Fruit fly (Drosophila melanogaster) whole organism, embryonic: ENCODE data around the gene CtBP.
A peak's percentile ranks its signal among the peaks of the same experiment; 100 is the strongest.

Source experiments
- BtbVII ChIP-seq: fragments of 200-800 bp; sonication (Bioruptor generic); optimal IDR thresholded peaks from 3 replicates; lab custom pipeline; 2017; ENCODE audit warnings: missing biosample characterization, mild to moderate bottlenecking, missing genetic modification characterization
- CG10565 ChIP-seq: fragments of 200-800 bp; sonication (Bioruptor generic); optimal IDR thresholded peaks from 3 replicates; lab custom pipeline; 2016; ENCODE audit warnings: missing biosample characterization, mild to moderate bottlenecking, missing genetic modification characterization
- CG12219 ChIP-seq: fragments of 200-800 bp; sonication (Bioruptor generic); optimal IDR thresholded peaks from 3 replicates; lab custom pipeline; 2018; ENCODE audit warnings: missing biosample characterization, mild to moderate bottlenecking, missing genetic modification characterization
- CG12769 ChIP-seq: fragments of 200-800 bp; sonication (Bioruptor generic); optimal IDR thresholded peaks from 2 replicates; lab custom pipeline; 2019; ENCODE audit warnings: missing biosample characterization, mild to moderate bottlenecking, missing genetic modification characterization, moderate library complexity
- CG13123 ChIP-seq: fragments of 200-800 bp; sonication (Bioruptor generic); optimal IDR thresholded peaks from 2 replicates; lab custom pipeline; 2016; ENCODE audit warnings: missing biosample characterization, missing genetic modification characterization
- CG1529 ChIP-seq: fragments of 200-800 bp; sonication (Bioruptor generic); optimal IDR thresholded peaks from 3 replicates; lab custom pipeline; 2018; ENCODE audit warnings: missing biosample characterization, missing genetic modification characterization
- CG15696 ChIP-seq: fragments of 200-800 bp; sonication (Bioruptor generic); optimal IDR thresholded peaks from 2 replicates; lab custom pipeline; 2019; ENCODE audit warnings: missing biosample characterization, mild to moderate bottlenecking, missing genetic modification characterization, moderate library complexity
- CG17802 ChIP-seq: fragments of 200-800 bp; sonication (Bioruptor generic); optimal IDR thresholded peaks from 2 replicates; lab custom pipeline; 2018; ENCODE audit warnings: missing biosample characterization, mild to moderate bottlenecking, missing genetic modification characterization, moderate library complexity
- CG18619 ChIP-seq: fragments of 200-800 bp; sonication (Bioruptor generic); optimal IDR thresholded peaks from 3 replicates; lab custom pipeline; 2017; ENCODE audit warnings: missing biosample characterization, mild to moderate bottlenecking, missing genetic modification characterization
- CG2202 ChIP-seq: fragments of 200-800 bp; sonication (Bioruptor generic); optimal IDR thresholded peaks from 2 replicates; lab custom pipeline; 2018; ENCODE audit warnings: missing biosample characterization, mild to moderate bottlenecking, missing genetic modification characterization
- CG30020 ChIP-seq: fragments of 200-800 bp; optimal IDR thresholded peaks from 2 replicates; lab custom pipeline; 2019; ENCODE audit warnings: missing biosample characterization, mild to moderate bottlenecking, missing genetic modification characterization, moderate library complexity
- CG33213 ChIP-seq: fragments of 200-800 bp; sonication (Bioruptor generic); optimal IDR thresholded peaks from 3 replicates; lab custom pipeline; 2016; ENCODE audit warnings: missing biosample characterization, missing genetic modification characterization
- CG34224 ChIP-seq: fragments of 200-800 bp; sonication (Bioruptor generic); IDR thresholded peaks from 3 replicates; pipeline ENCODE4 v1.3.6; 2022; ENCODE audit warnings: missing biosample characterization, missing genetic modification characterization; ENCODE audit not compliant: partially characterized antibody
- CG34376 ChIP-seq: fragments of 200-800 bp; sonication (Bioruptor generic); optimal IDR thresholded peaks from 2 replicates; lab custom pipeline; 2018; ENCODE audit warnings: missing biosample characterization, mild to moderate bottlenecking, missing genetic modification characterization
- CG4730 ChIP-seq: fragments of 200-800 bp; sonication (Bioruptor generic); IDR thresholded peaks from 2 replicates; pipeline ENCODE4 v1.3.6; 2022; ENCODE audit warnings: missing biosample characterization, missing genetic modification characterization
- CG5245 ChIP-seq: fragments of 200-800 bp; sonication (Bioruptor generic); optimal IDR thresholded peaks from 3 replicates; lab custom pipeline; 2016; ENCODE audit warnings: missing biosample characterization, missing genetic modification characterization
- CG7372 ChIP-seq: fragments of 200-800 bp; sonication (Bioruptor generic); IDR thresholded peaks from 2 replicates; pipeline ENCODE4 v1.3.6; 2022; ENCODE audit warnings: missing biosample characterization, missing genetic modification characterization
- CG8924 ChIP-seq: fragments of 200-800 bp; optimal IDR thresholded peaks from 3 replicates; lab custom pipeline; 2019; ENCODE audit warnings: missing biosample characterization, mild to moderate bottlenecking, missing genetic modification characterization, moderate library complexity
- CG9215 ChIP-seq: fragments of 200-800 bp; sonication (Bioruptor generic); IDR thresholded peaks from 2 replicates; pipeline ENCODE4 v1.3.6; 2022; ENCODE audit warnings: missing biosample characterization, missing genetic modification characterization
- CHES-1-like ChIP-seq: fragments of 200-800 bp; sonication (Bioruptor generic); optimal IDR thresholded peaks from 2 replicates; lab custom pipeline; 2016; ENCODE audit warnings: missing biosample characterization, missing genetic modification characterization
- CTCF ChIP-seq: fragments of 200-800 bp; sonication (Bioruptor generic); optimal IDR thresholded peaks from 2 replicates; lab custom pipeline; 2017; ENCODE audit warnings: missing biosample characterization, mild to moderate bottlenecking, missing genetic modification characterization, moderate library complexity
- Dll ChIP-seq: fragments of 200-800 bp; sonication (Bioruptor generic); IDR thresholded peaks from 4 replicates; pipeline ENCODE4 v1.3.6; 2022; ENCODE audit warnings: missing biosample characterization, missing genetic modification characterization; ENCODE audit not compliant: partially characterized antibody
- E2f2 ChIP-seq: fragments of 200-800 bp; sonication (Bioruptor generic); IDR thresholded peaks from 2 replicates; pipeline ENCODE4 v1.3.6; 2022; ENCODE audit warnings: missing biosample characterization, missing genetic modification characterization
- ERR ChIP-seq: fragments of 200-800 bp; sonication (Bioruptor generic); optimal IDR thresholded peaks from 2 replicates; lab custom pipeline; 2016; ENCODE audit warnings: missing biosample characterization, missing genetic modification characterization
- GATAe ChIP-seq: fragments of 200-800 bp; sonication (Bioruptor generic); conservative IDR thresholded peaks from 2 replicates; pipeline ENCODE4 v1.3.6; 2022; ENCODE audit warnings: missing biosample characterization, missing genetic modification characterization
- Gug ChIP-seq: fragments of 200-800 bp; sonication (Bioruptor generic); IDR thresholded peaks from 4 replicates; pipeline ENCODE4 v1.3.6; 2022; ENCODE audit warnings: missing biosample characterization, missing genetic modification characterization
- Hmr ChIP-seq: fragments of 200-800 bp; sonication (Bioruptor generic); optimal IDR thresholded peaks from 3 replicates; lab custom pipeline; 2017; ENCODE audit warnings: mild to moderate bottlenecking, missing biosample characterization, missing genetic modification reagents, missing genetic modification characterization
- Meics ChIP-seq: fragments of 200-800 bp; sonication (Bioruptor generic); optimal IDR thresholded peaks from 2 replicates; lab custom pipeline; 2017; ENCODE audit warnings: missing biosample characterization, mild to moderate bottlenecking, missing genetic modification characterization
- Nf-YA ChIP-seq: fragments of 200-800 bp; sonication (Bioruptor generic); IDR thresholded peaks from 2 replicates; pipeline ENCODE4 v1.3.6; 2022; ENCODE audit warnings: missing biosample characterization, missing genetic modification characterization
- NfI ChIP-seq: fragments of 200-800 bp; sonication (Bioruptor generic); optimal IDR thresholded peaks from 3 replicates; lab custom pipeline; 2018; ENCODE audit warnings: missing biosample characterization, mild to moderate bottlenecking, missing genetic modification characterization, moderate library complexity
- Ravus ChIP-seq: fragments of 200-800 bp; sonication (Bioruptor generic); IDR thresholded peaks from 2 replicates; pipeline ENCODE4 v1.3.6; 2022; ENCODE audit warnings: missing biosample characterization, missing genetic modification characterization
- Side ChIP-seq: fragments of 200-800 bp; sonication (Bioruptor generic); optimal IDR thresholded peaks from 2 replicates; lab custom pipeline; 2016; ENCODE audit warnings: missing biosample characterization, missing genetic modification characterization
- Six4 ChIP-seq: fragments of 200-800 bp; sonication (Bioruptor generic); optimal IDR thresholded peaks from 2 replicates; lab custom pipeline; 2016; ENCODE audit warnings: missing biosample characterization, missing genetic modification characterization
- Xrp1 ChIP-seq: fragments of 200-800 bp; sonication (Bioruptor generic); IDR thresholded peaks from 2 replicates; pipeline ENCODE4 v1.3.6; 2022; ENCODE audit warnings: missing biosample characterization, missing genetic modification characterization
- ash1 ChIP-seq: fragments of 200-800 bp; sonication (Bioruptor generic); optimal IDR thresholded peaks from 2 replicates; lab custom pipeline; 2018; ENCODE audit warnings: missing biosample characterization, mild to moderate bottlenecking, missing genetic modification characterization
- ci ChIP-seq: fragments of 200-800 bp; sonication (Bioruptor generic); IDR thresholded peaks from 3 replicates; pipeline ENCODE4 v1.3.6; 2022; ENCODE audit warnings: missing biosample characterization, missing genetic modification characterization
- croc ChIP-seq: fragments of 200-800 bp; sonication (Bioruptor generic); conservative IDR thresholded peaks from 3 replicates; pipeline ENCODE4 v1.3.6; 2022; ENCODE audit warnings: missing biosample characterization, missing genetic modification characterization
- crp ChIP-seq, 2 experiments: fragments of 200-800 bp; sonication (Bioruptor generic); optimal IDR thresholded peaks; 2 replicates in 1 of 2; 3 replicates in 1 of 2; lab custom pipeline; 2017; ENCODE audit warnings: missing biosample characterization in 2 of 2, missing genetic modification characterization in 2 of 2, mild to moderate bottlenecking in 1 of 2, moderate library complexity in 1 of 2
- exex ChIP-seq: fragments of 200-800 bp; sonication (Bioruptor generic); optimal IDR thresholded peaks from 4 replicates; lab custom pipeline; 2018; ENCODE audit warnings: missing biosample characterization, mild to moderate bottlenecking, missing genetic modification characterization, moderate library complexity
- fru ChIP-seq: fragments of >200 bp; optimal IDR thresholded peaks from 2 replicates; lab custom pipeline; 2017
- fu2 ChIP-seq: fragments of 200-800 bp; sonication (Bioruptor generic); optimal IDR thresholded peaks from 2 replicates; lab custom pipeline; 2016; ENCODE audit warnings: missing biosample characterization, missing genetic modification characterization
- gcm2 ChIP-seq: fragments of 200-800 bp; sonication (Bioruptor generic); optimal IDR thresholded peaks from 2 replicates; lab custom pipeline; 2016; ENCODE audit warnings: missing biosample characterization, missing genetic modification characterization
- gsb-n ChIP-seq: fragments of 200-800 bp; sonication (Bioruptor generic); optimal IDR thresholded peaks from 3 replicates; lab custom pipeline; 2018; ENCODE audit warnings: missing biosample characterization, mild to moderate bottlenecking, missing genetic modification characterization
- gt ChIP-seq: fragments of 200-800 bp; sonication (Bioruptor generic); IDR thresholded peaks from 2 replicates; pipeline ENCODE4 v1.3.6; 2022; ENCODE audit warnings: missing biosample characterization, missing genetic modification characterization
- ind ChIP-seq: fragments of 200-800 bp; sonication (Bioruptor generic); optimal IDR thresholded peaks from 3 replicates; lab custom pipeline; 2016; ENCODE audit warnings: missing biosample characterization, missing genetic modification characterization
- jigr1 ChIP-seq: fragments of 200-800 bp; sonication (Bioruptor generic); IDR thresholded peaks from 3 replicates; pipeline ENCODE4 v1.3.6; 2022; ENCODE audit warnings: missing biosample characterization, missing genetic modification characterization
- kah ChIP-seq: fragments of 200-800 bp; sonication (Bioruptor generic); optimal IDR thresholded peaks from 2 replicates; lab custom pipeline; 2018; ENCODE audit warnings: missing biosample characterization, mild to moderate bottlenecking, missing genetic modification characterization
- peb ChIP-seq: fragments of 200-800 bp; sonication (Bioruptor generic); IDR thresholded peaks from 2 replicates; pipeline ENCODE4 v1.3.6; 2022; ENCODE audit warnings: missing biosample characterization, missing genetic modification characterization
- sens-2 ChIP-seq: fragments of 200-800 bp; sonication (Bioruptor generic); IDR thresholded peaks from 2 replicates; pipeline ENCODE4 v1.3.6; 2022; ENCODE audit warnings: missing biosample characterization, missing genetic modification characterization
- sim ChIP-seq: fragments of 200-800 bp; sonication (Bioruptor generic); IDR thresholded peaks from 2 replicates; pipeline ENCODE4 v1.3.6; 2022; ENCODE audit warnings: missing biosample characterization, missing genetic modification characterization
- tna ChIP-seq: fragments of 200-800 bp; sonication (Bioruptor generic); IDR thresholded peaks from 2 replicates; pipeline ENCODE4 v1.3.6; 2022; ENCODE audit warnings: missing biosample characterization, missing genetic modification characterization; ENCODE audit not compliant: partially characterized antibody

Gene CtBP

dm6 chr3R:12997550-12998233, 13.8 kb upstream of the CtBP start, which contains the start of the genes CG17327, CG44194 and CG7518 (continued):
- TF ChIP-seq NfI (GFP tag; lab: Kevin White, UChicago) (no peak), Xrp1 (GFP tag; lab: Robert Waterston, UW) (no peak), CG13123 (GFP tag; lab: Kevin White, UChicago) (no peak), sim (GFP tag; lab: Robert Waterston, UW) (no peak), CG15696 (no peak), CG18619 (no peak), CG12219 (GFP tag; lab: Kevin White, UChicago) (no peak), jigr1 (GFP tag; lab: Robert Waterston, UW) (no peak), Hmr (GFP tag; lab: Kevin White, UChicago) (no peak), croc (no peak), Meics (GFP tag; lab: Kevin White, UChicago) (no peak), ind (GFP tag; lab: Kevin White, UChicago) (no peak), exex (tag; lab: Kevin White, UChicago) (no peak), crp (GFP tag; optimal IDR thresholded peaks at IDR 0.05; lab: Kevin White, UChicago) (no peak), Six4 (GFP tag; lab: Kevin White, UChicago) (no peak), gt (GFP tag; lab: Robert Waterston, UW) (no peak), CG34376 (peak; percentile 5), kah (no peak), CG30020 (tag; lab: Kevin White, UChicago) (peak; percentile 85), GATAe (GFP tag; lab: Robert Waterston, UW) (no peak), ash1 (GFP tag; lab: Kevin White, UChicago) (no peak), sens-2 (peak; percentile 34; the same call in 1 of the 2 replicates), CG10565 (GFP tag; lab: Kevin White, UChicago) (no peak), peb (GFP tag; lab: Robert Waterston, UW) (no peak), CG17802 (tag; lab: Kevin White, UChicago) (peak; percentile 78), Dll (GFP tag; lab: Robert Waterston, UW) (peak; percentile 38; the same call in 1 of the 4 replicates), CG5245 (no peak), CG34224 (GFP tag; lab: Robert Waterston, UW) (peak; percentile 10; the same call in 1 of the 3 replicates), CG7372 (GFP tag; lab: Robert Waterston, UW) (no peak), fru (lab: Kevin White, UChicago) (peak; percentile 11), CG8924 (tag; lab: Kevin White, UChicago) (peak; percentile 9), ERR (no peak), E2f2 (peak; percentile 24; the same call in 1 of the 2 replicates), Gug (GFP tag; lab: Robert Waterston, UW) (no peak; the same call in 3 of the 4 replicates), gcm2 (no peak), BtbVII (no peak), CG1529 (GFP tag; lab: Kevin White, UChicago) (no peak), gsb-n (tag; lab: Kevin White, UChicago) (no peak), Side (GFP tag; lab: Kevin White, UChicago) (no peak), fu2 (peak; percentile 16), CG33213 (GFP tag; lab: Kevin White, UChicago) (no peak), tna (no peak), CG9215 (GFP tag; lab: Robert Waterston, UW) (no peak), Ravus (no peak), CTCF (GFP tag; lab: Kevin White, UChicago) (peak; percentile 42), Nf-YA (no peak), CHES-1-like (GFP tag; lab: Kevin White, UChicago) (peak; percentile 0), CG12769 (tag; lab: Kevin White, UChicago) (no peak), ci (GFP tag; lab: Robert Waterston, UW) (no peak), CG2202 (tag; lab: Kevin White, UChicago) (no peak), CG4730 (GFP tag; lab: Robert Waterston, UW) (no peak)
